Fruit fly (Drosophila melanogaster) whole organism, embryonic: ENCODE measurements around the gene Atat.

Source experiments
- Abd-B ChIP-seq: fragments of 200-800 bp; sonication (Bioruptor generic); optimal IDR thresholded peaks from 2 replicates; lab custom pipeline; 2018; ENCODE audit warnings: missing biosample characterization, mild to moderate bottlenecking, missing genetic modification characterization, moderate library complexity
- CG10979 ChIP-seq: fragments of 200-800 bp; sonication (Bioruptor generic); optimal IDR thresholded peaks from 2 replicates; lab custom pipeline; 2018; ENCODE audit warnings: missing biosample characterization, mild to moderate bottlenecking, missing genetic modification characterization, moderate library complexity
- CG11504 ChIP-seq: fragments of 200-800 bp; sonication (Bioruptor generic); optimal IDR thresholded peaks from 3 replicates; lab custom pipeline; 2019; ENCODE audit warnings: missing biosample characterization, mild to moderate bottlenecking, missing genetic modification characterization, moderate library complexity
- CG1792 ChIP-seq: fragments of 200-800 bp; sonication (Bioruptor generic); optimal IDR thresholded peaks from 2 replicates; lab custom pipeline; 2016; ENCODE audit warnings: missing biosample characterization, missing genetic modification characterization
- CG2129 ChIP-seq: fragments of 200-800 bp; sonication (Bioruptor generic); IDR thresholded peaks from 2 replicates; pipeline ENCODE4 v1.3.6; 2022; ENCODE audit warnings: missing biosample characterization, missing genetic modification characterization; ENCODE audit not compliant: partially characterized antibody
- CG2202 ChIP-seq: fragments of 200-800 bp; sonication (Bioruptor generic); optimal IDR thresholded peaks from 2 replicates; lab custom pipeline; 2018; ENCODE audit warnings: missing biosample characterization, mild to moderate bottlenecking, missing genetic modification characterization
- CG3163 ChIP-seq: fragments of 200-800 bp; sonication (Bioruptor generic); optimal IDR thresholded peaks from 3 replicates; lab custom pipeline; 2016; ENCODE audit warnings: missing biosample characterization, missing genetic modification characterization
- CG32532 ChIP-seq: fragments of 200-800 bp; sonication (Bioruptor generic); IDR thresholded peaks from 2 replicates; pipeline ENCODE4 v1.3.6; 2022; ENCODE audit warnings: missing biosample characterization, missing genetic modification characterization
- CG34224 ChIP-seq: fragments of 200-800 bp; sonication (Bioruptor generic); IDR thresholded peaks from 3 replicates; pipeline ENCODE4 v1.3.6; 2022; ENCODE audit warnings: missing biosample characterization, missing genetic modification characterization; ENCODE audit not compliant: partially characterized antibody
- CG3847 ChIP-seq: fragments of 200-800 bp; sonication (Bioruptor generic); IDR thresholded peaks from 2 replicates; pipeline ENCODE4 v1.3.6; 2022; ENCODE audit warnings: missing biosample characterization, missing genetic modification characterization
- CG5180 ChIP-seq: fragments of 200-800 bp; sonication (Bioruptor generic); optimal IDR thresholded peaks from 3 replicates; lab custom pipeline; 2017; ENCODE audit warnings: missing biosample characterization, missing genetic modification characterization, mild to moderate bottlenecking, moderate library complexity, missing genetic modification reagents
- CG6654 ChIP-seq: fragments of 200-800 bp; sonication (Bioruptor generic); optimal IDR thresholded peaks from 2 replicates; lab custom pipeline; 2017; ENCODE audit warnings: missing biosample characterization, mild to moderate bottlenecking, missing genetic modification characterization
- CG7987 ChIP-seq: fragments of 200-800 bp; sonication (Bioruptor generic); optimal IDR thresholded peaks from 2 replicates; lab custom pipeline; 2018; ENCODE audit warnings: missing biosample characterization, mild to moderate bottlenecking, missing genetic modification characterization, moderate library complexity
- CkIIα-i1 ChIP-seq: fragments of 200-800 bp; sonication (Bioruptor generic); IDR thresholded peaks from 2 replicates; pipeline ENCODE4 v1.3.6; 2022; ENCODE audit warnings: missing biosample characterization, missing genetic modification characterization
- Dad ChIP-seq: fragments of 200-800 bp; sonication (Bioruptor generic); optimal IDR thresholded peaks from 3 replicates; lab custom pipeline; 2016; ENCODE audit warnings: missing biosample characterization, missing genetic modification characterization
- Deaf1 ChIP-seq: fragments of 200-800 bp; optimal IDR thresholded peaks from 3 replicates; lab custom pipeline; 2019; ENCODE audit warnings: missing biosample characterization, mild to moderate bottlenecking, missing genetic modification characterization, moderate library complexity
- Ets97D ChIP-seq: fragments of 200-800 bp; sonication (Bioruptor generic); optimal IDR thresholded peaks from 3 replicates; lab custom pipeline; 2016; ENCODE audit warnings: missing biosample characterization, missing genetic modification characterization
- HHEX ChIP-seq: fragments of 200-800 bp; sonication (Bioruptor generic); optimal IDR thresholded peaks from 3 replicates; lab custom pipeline; 2017; ENCODE audit warnings: missing biosample characterization, mild to moderate bottlenecking, missing genetic modification characterization, missing genetic modification reagents
- Hr78 ChIP-seq, 2 experiments: fragments of 200-800 bp in 1 of 2; fragments of >200 bp in 1 of 2; sonication (Bioruptor generic) in 1 of 2; optimal IDR thresholded peaks; 2 replicates each; lab custom pipeline; 2017 to 2019; ENCODE audit warnings: missing biosample characterization in 2 of 2, missing genetic modification characterization in 2 of 2, mild to moderate bottlenecking in 1 of 2, moderate library complexity in 1 of 2
- Jarid2 ChIP-seq: fragments of 200-800 bp; sonication (Bioruptor generic); optimal IDR thresholded peaks from 3 replicates; lab custom pipeline; 2017; ENCODE audit warnings: mild to moderate bottlenecking, missing biosample characterization, missing genetic modification reagents, missing genetic modification characterization
- MBD-R2 ChIP-seq: fragments of 200-800 bp; sonication (Bioruptor generic); IDR thresholded peaks from 2 replicates; pipeline ENCODE4 v1.3.6; 2022; ENCODE audit warnings: missing biosample characterization, missing genetic modification characterization
- Meics ChIP-seq: fragments of 200-800 bp; sonication (Bioruptor generic); optimal IDR thresholded peaks from 2 replicates; lab custom pipeline; 2017; ENCODE audit warnings: missing biosample characterization, mild to moderate bottlenecking, missing genetic modification characterization
- Mes4 ChIP-seq: fragments of 200-800 bp; sonication (Bioruptor generic); optimal IDR thresholded peaks from 2 replicates; lab custom pipeline; 2016; ENCODE audit warnings: missing biosample characterization, missing genetic modification characterization
- Pdp1 ChIP-seq, 2 experiments: fragments of 200-800 bp; sonication (Bioruptor generic); optimal IDR thresholded peaks; 3 replicates each; lab custom pipeline; 2016; ENCODE audit warnings: missing biosample characterization in 2 of 2, missing genetic modification characterization in 2 of 2, mild to moderate bottlenecking in 1 of 2, moderate library complexity in 1 of 2
- Sin3A ChIP-seq: fragments of >200 bp; optimal IDR thresholded peaks from 2 replicates; lab custom pipeline; 2018
- Spps ChIP-seq: fragments of 200-800 bp; sonication (Bioruptor generic); optimal IDR thresholded peaks from 2 replicates; lab custom pipeline; 2018; ENCODE audit warnings: missing biosample characterization, mild to moderate bottlenecking, missing genetic modification characterization
- aop ChIP-seq: fragments of 200-800 bp; sonication (Bioruptor generic); IDR thresholded peaks from 2 replicates; pipeline ENCODE4 v1.3.6; 2022; ENCODE audit warnings: missing biosample characterization, missing genetic modification characterization
- bbx ChIP-seq: fragments of 200-800 bp; sonication (Bioruptor generic); IDR thresholded peaks from 2 replicates; pipeline ENCODE4 v1.3.6; 2022; ENCODE audit warnings: missing biosample characterization, missing genetic modification characterization; ENCODE audit not compliant: partially characterized antibody
- cato ChIP-seq: fragments of 200-800 bp; sonication (Bioruptor generic); optimal IDR thresholded peaks from 2 replicates; lab custom pipeline; 2016; ENCODE audit warnings: missing biosample characterization, missing genetic modification characterization, borderline replicate concordance
- chn ChIP-seq: fragments of 200-800 bp; sonication (Bioruptor generic); optimal IDR thresholded peaks from 2 replicates; lab custom pipeline; 2016; ENCODE audit warnings: missing biosample characterization, missing genetic modification characterization
- dmrt11E ChIP-seq: fragments of 200-800 bp; sonication (Bioruptor generic); optimal IDR thresholded peaks from 3 replicates; lab custom pipeline; 2018; ENCODE audit warnings: missing biosample characterization, mild to moderate bottlenecking, missing genetic modification characterization, moderate library complexity
- kay ChIP-seq: fragments of 200-800 bp; sonication (Bioruptor generic); optimal IDR thresholded peaks from 2 replicates; lab custom pipeline; 2016; ENCODE audit warnings: missing biosample characterization, missing genetic modification characterization
- lov ChIP-seq, 2 experiments: fragments of 200-800 bp in 1 of 2; fragments of >200 bp in 1 of 2; sonication (Bioruptor generic) in 1 of 2; IDR thresholded peaks in 1 of 2; optimal IDR thresholded peaks in 1 of 2; 2 replicates in 1 of 2; 3 replicates in 1 of 2; pipeline versions ENCODE4 v1.3.6 to Lab custom; 2017 to 2022; ENCODE audit warnings: missing biosample characterization in 1 of 2, missing genetic modification characterization in 1 of 2
- nau ChIP-seq: fragments of 200-800 bp; sonication (Bioruptor generic); optimal IDR thresholded peaks from 3 replicates; lab custom pipeline; 2017; ENCODE audit warnings: missing biosample characterization, mild to moderate bottlenecking, missing genetic modification characterization, missing genetic modification reagents
- nerfin-2 ChIP-seq: fragments of 200-800 bp; sonication (Bioruptor generic); IDR thresholded peaks from 2 replicates; pipeline ENCODE4 v1.3.6; 2022; ENCODE audit warnings: missing biosample characterization, missing genetic modification characterization; ENCODE audit not compliant: partially characterized antibody
- otp ChIP-seq: fragments of 200-800 bp; sonication (Bioruptor generic); IDR thresholded peaks from 3 replicates; pipeline ENCODE4, ENCODE4 v1.3.6; 2022; ENCODE audit warnings: missing biosample characterization, missing genetic modification characterization
- phol ChIP-seq: fragments of 200-800 bp; sonication (Bioruptor generic); optimal IDR thresholded peaks from 3 replicates; lab custom pipeline; 2018; ENCODE audit warnings: missing biosample characterization, mild to moderate bottlenecking, missing genetic modification characterization, moderate library complexity
- pzg ChIP-seq: fragments of 200-800 bp; sonication (Bioruptor generic); optimal IDR thresholded peaks from 3 replicates; lab custom pipeline; 2018; ENCODE audit warnings: missing biosample characterization, mild to moderate bottlenecking, missing genetic modification characterization, moderate library complexity
- ranshi ChIP-seq: fragments of 200-800 bp; sonication (Bioruptor generic); IDR thresholded peaks from 2 replicates; pipeline ENCODE4 v1.3.6; 2022; ENCODE audit warnings: missing biosample characterization, missing genetic modification characterization
- repo ChIP-seq: fragments of 200-800 bp; sonication (Bioruptor generic); optimal IDR thresholded peaks from 2 replicates; lab custom pipeline; 2016; ENCODE audit warnings: missing biosample characterization, missing genetic modification characterization
- salm ChIP-seq: fragments of 200-800 bp; sonication (Bioruptor generic); optimal IDR thresholded peaks from 2 replicates; lab custom pipeline; 2018; ENCODE audit warnings: missing biosample characterization, mild to moderate bottlenecking, missing genetic modification characterization
- scrt ChIP-seq: fragments of 200-800 bp; sonication (Bioruptor generic); optimal IDR thresholded peaks from 2 replicates; lab custom pipeline; 2018; ENCODE audit warnings: missing biosample characterization, mild to moderate bottlenecking, missing genetic modification characterization, moderate library complexity
- sr ChIP-seq: fragments of 200-800 bp; sonication (Bioruptor generic); IDR thresholded peaks from 3 replicates; pipeline ENCODE4 v1.3.6; 2022; ENCODE audit warnings: missing biosample characterization, missing genetic modification characterization
- ssp ChIP-seq: fragments of 200-800 bp; sonication (Bioruptor generic); IDR thresholded peaks from 2 replicates; pipeline ENCODE4 v1.3.6; 2022; ENCODE audit warnings: missing biosample characterization, missing genetic modification characterization
- toy ChIP-seq: fragments of 200-800 bp; sonication (Bioruptor generic); IDR thresholded peaks from 2 replicates; pipeline ENCODE4 v1.3.6; 2022; ENCODE audit warnings: missing biosample characterization, missing genetic modification characterization
- twi ChIP-seq: fragments of 200-800 bp; optimal IDR thresholded peaks from 2 replicates; lab custom pipeline; 2019; ENCODE audit warnings: missing biosample characterization, mild to moderate bottlenecking, missing genetic modification characterization, moderate library complexity
- usp ChIP-seq: fragments of >200 bp; optimal IDR thresholded peaks from 2 replicates; lab custom pipeline; 2017; ENCODE audit warnings: missing biosample characterization, missing genetic modification characterization
- wek ChIP-seq: fragments of 200-800 bp; sonication (Bioruptor generic); optimal IDR thresholded peaks from 3 replicates; lab custom pipeline; 2018; ENCODE audit warnings: missing biosample characterization, mild to moderate bottlenecking, missing genetic modification characterization, moderate library complexity
- zen ChIP-seq: fragments of 200-800 bp; sonication (Bioruptor generic); optimal IDR thresholded peaks from 3 replicates; lab custom pipeline; 2018; ENCODE audit warnings: missing biosample characterization, mild to moderate bottlenecking, missing genetic modification characterization, moderate library complexity

Gene Atat

DNA sequence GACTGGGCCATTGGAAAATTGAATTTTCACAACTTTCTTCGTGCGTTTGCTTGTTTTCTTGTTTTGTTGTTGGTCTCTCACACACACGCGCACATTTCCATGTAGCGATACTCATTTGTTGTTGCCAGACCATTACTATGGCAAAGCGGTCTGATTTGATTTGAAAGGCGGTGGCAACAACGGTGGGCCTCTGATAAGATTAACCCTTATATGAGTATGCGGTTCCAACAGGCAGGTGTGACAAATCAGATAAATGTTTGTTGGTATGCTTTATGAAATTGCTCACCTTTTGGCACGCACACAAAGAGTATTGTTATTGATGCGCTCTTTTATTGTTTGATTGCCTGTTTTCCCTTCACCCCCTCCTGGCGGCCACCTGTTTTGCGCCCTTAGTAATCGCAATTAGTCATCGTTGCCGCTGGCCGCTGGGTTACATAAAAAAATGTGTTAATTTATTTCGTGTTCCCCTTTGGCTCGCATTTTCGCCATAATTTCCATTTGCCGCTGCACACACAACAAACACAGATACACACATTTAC, 20.8 kb upstream of the Atat start (continued):
- no peak for TF ChIP-seq Deaf1
- TF ChIP-seq Meics (GFP tag; lab: Kevin White, UChicago) = no peak
- TF ChIP-seq bbx (GFP tag; lab: Robert Waterston, UW) = no peak
- peak; percentile 21 for TF ChIP-seq HHEX (GFP tag; lab: Kevin White, UChicago)
- TF ChIP-seq Hr78 (GFP tag; optimal IDR thresholded peaks at IDR 0.05; lab: Kevin White, UChicago) = peak in 1 of 2 experiments; percentile 44
- TF ChIP-seq usp = no peak
- no peak for TF ChIP-seq dmrt11E (tag; lab: Kevin White, UChicago)
- no peak for TF ChIP-seq CG11504
- peak; percentile 12; the same call in 1 of the 2 replicates for TF ChIP-seq CG32532
- TF ChIP-seq salm (tag; lab: Kevin White, UChicago) = no peak
- TF ChIP-seq CG1792 (GFP tag; lab: Kevin White, UChicago) = no peak
- TF ChIP-seq scrt (GFP tag; lab: Kevin White, UChicago) = peak; percentile 46
- TF ChIP-seq kay (GFP tag; lab: Kevin White, UChicago) = peak; percentile 92
- TF ChIP-seq CkIIα-i1 = no peak
- no peak for TF ChIP-seq cato (GFP tag; lab: Kevin White, UChicago)
- no peak for TF ChIP-seq CG3163 (GFP tag; lab: Kevin White, UChicago)
- TF ChIP-seq twi (tag; lab: Kevin White, UChicago) = no peak
- TF ChIP-seq CG3847 (GFP tag; lab: Robert Waterston, UW) = no peak
- no peak for TF ChIP-seq CG5180 (GFP tag; lab: Kevin White, UChicago)
- peak; percentile 7; the same call in 1 of the 2 replicates for TF ChIP-seq MBD-R2
- peak; percentile 16; the same call in 1 of the 3 replicates for TF ChIP-seq otp (GFP tag; lab: Robert Waterston, UW)
- no peak for TF ChIP-seq pzg (GFP tag; lab: Kevin White, UChicago)
- no peak for TF ChIP-seq ranshi (GFP tag; lab: Robert Waterston, UW)
- TF ChIP-seq CG2202 (tag; lab: Kevin White, UChicago) = no peak
- no peak for TF ChIP-seq Dad (GFP tag; lab: Kevin White, UChicago)
- no peak for TF ChIP-seq nerfin-2 (GFP tag; lab: Robert Waterston, UW)
- no peak for TF ChIP-seq lov (optimal IDR thresholded peaks at IDR 0.05; lab: Kevin White, UChicago)
- TF ChIP-seq lov (GFP tag; IDR thresholded peaks at IDR 0.05; lab: Robert Waterston, UW) = no peak
- TF ChIP-seq zen = peak; percentile 73
- no peak for TF ChIP-seq phol (tag; lab: Kevin White, UChicago)
- TF ChIP-seq aop (GFP tag; lab: Robert Waterston, UW) = no peak
- TF ChIP-seq CG7987 (GFP tag; lab: Kevin White, UChicago) = no peak
- no peak for TF ChIP-seq wek (GFP tag; lab: Kevin White, UChicago)
- no peak for TF ChIP-seq CG6654 (GFP tag; lab: Kevin White, UChicago)
- no peak for TF ChIP-seq CG34224
- TF ChIP-seq Jarid2 (GFP tag; lab: Kevin White, UChicago) = no peak
- no peak for TF ChIP-seq toy
- TF ChIP-seq nau (GFP tag; lab: Kevin White, UChicago) = no peak
- no peak for TF ChIP-seq CG10979
- no peak for TF ChIP-seq sr (GFP tag; lab: Robert Waterston, UW)
- no peak for TF ChIP-seq ssp (GFP tag; lab: Robert Waterston, UW)
- TF ChIP-seq Mes4 (GFP tag; lab: Kevin White, UChicago) = no peak
- peak; percentile 6 for TF ChIP-seq Abd-B (GFP tag; lab: Kevin White, UChicago)
- TF ChIP-seq repo (GFP tag; lab: Kevin White, UChicago) = no peak
- peak in 1 of 2 experiments; percentile 93 for TF ChIP-seq Pdp1 (GFP tag; optimal IDR thresholded peaks at IDR 0.05; lab: Kevin White, UChicago)
- TF ChIP-seq CG2129 = no peak
- TF ChIP-seq Spps = no peak
- no peak for TF ChIP-seq Ets97D
- TF ChIP-seq Sin3A = no peak
- TF ChIP-seq chn (GFP tag; lab: Kevin White, UChicago) = no peak
